Worm (Caenorhabditis elegans) whole organism, L4/young adult: ENCODE data around the gene idpp-12.

Source experiments
- W03F9.2 ChIP-seq: fragments of 150-350 bp; optimal IDR thresholded peaks from 2 replicates; lab custom pipeline; 2014; ENCODE audit warnings: missing biosample characterization, missing genetic modification characterization
- dao-5 ChIP-seq: sonication (generic microtip); optimal IDR thresholded peaks from 2 replicates; lab custom pipeline; 2016; ENCODE audit warnings: missing genotype, missing genetic modification characterization, moderate library complexity, missing compliant biosample characterization

ce11 chrIV:3267581-3267980, 36.2 kb upstream of the idpp-12 start, which contains the start of gene clec-173:
- no peak for TF ChIP-seq dao-5 (tag; lab: Kevin White, UChicago)
- no peak for TF ChIP-seq W03F9.2
